Fruit fly (Drosophila melanogaster): ENCODE data around the gene Shmt.
A peak's percentile ranks its signal among the peaks of the same experiment; 100 is the strongest.

Gene Shmt

dm6 chrX:5902701-5903100 lies 13.9 kb downstream of the Shmt start:
- no peak for TF ChIP-seq CG4496 (GFP tag; IDR thresholded peaks at IDR 0.05)

DNA sequence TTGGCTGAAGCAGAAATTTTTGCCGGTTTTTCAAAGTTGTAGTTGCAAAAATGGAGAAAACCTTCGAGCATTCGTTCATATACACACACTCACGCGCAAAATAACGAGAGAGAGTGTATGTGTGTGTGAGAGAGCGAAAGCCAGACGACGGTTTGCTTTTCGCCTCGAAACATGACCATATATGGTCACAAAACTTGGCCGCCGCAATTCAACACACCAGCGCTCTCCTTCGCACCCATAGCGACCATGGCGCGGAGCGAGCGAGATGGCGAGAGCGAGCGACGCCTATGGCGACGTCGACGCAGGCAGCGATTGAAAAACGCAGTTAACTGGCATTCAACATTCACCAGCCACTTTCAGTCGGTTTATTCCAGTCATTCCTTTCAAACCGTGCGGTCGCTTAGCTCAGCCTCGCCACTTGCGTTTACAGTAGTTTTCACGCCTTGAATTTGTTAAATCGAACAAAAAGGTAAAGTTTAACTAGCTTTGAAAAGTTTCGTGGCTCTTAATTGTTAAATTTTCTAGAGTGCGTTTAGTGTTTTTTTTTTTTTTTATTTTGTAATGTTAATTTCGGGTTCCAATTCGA lies 14.9 kb downstream of the Shmt start:
- TF ChIP-seq EcR (GFP tag; optimal IDR thresholded peaks at IDR 0.05) (peak; percentile 77), Ets98B (GFP tag; IDR thresholded peaks at IDR 0.05) (peak; percentile 42; the same call in 1 of the 2 replicates), CG14655 (GFP tag; optimal IDR thresholded peaks at IDR 0.05) (peak; percentile 13), CG4496 (GFP tag; IDR thresholded peaks at IDR 0.05) (peak; percentile 71; the same call in 2 of the 3 replicates), CG10348 (GFP tag; IDR thresholded peaks at IDR 0.05) (no peak), gl (tag; optimal IDR thresholded peaks at IDR 0.05) (no peak), CG15710 (tag; optimal IDR thresholded peaks at IDR 0.05) (no peak), Pif1A (GFP tag; optimal IDR thresholded peaks at IDR 0.05) (peak; percentile 30), CG32121 (GFP tag; IDR thresholded peaks at IDR 0.05) (peak; percentile 22; the same call in 1 of the 2 replicates), CG34367 (tag; optimal IDR thresholded peaks at IDR 0.05) (no peak), CG8159 (tag; optimal IDR thresholded peaks at IDR 0.05) (peak; percentile 4), Pif1B (GFP tag; optimal IDR thresholded peaks at IDR 0.05) (peak; percentile 48), Snoo (tag; optimal IDR thresholded peaks at IDR 0.05) (peak; percentile 46), CG13204 (GFP tag; optimal IDR thresholded peaks at IDR 0.05) (peak; percentile 51), fd96Ca (GFP tag; IDR thresholded peaks at IDR 0.05) (peak; percentile 59; the same call in 2 of the 3 replicates), CG17806 (tag; optimal IDR thresholded peaks at IDR 0.05) (no peak), rn (GFP tag; IDR thresholded peaks at IDR 0.05) (no peak), CG8301 (tag; optimal IDR thresholded peaks at IDR 0.05) (no peak), CG9948 (tag; optimal IDR thresholded peaks at IDR 0.05) (no peak), CG12605 (GFP tag; IDR thresholded peaks at IDR 0.05) (0 out of 2 replicates have a peak, but pooled peaks have one; percentile 8), D1 (tag; optimal IDR thresholded peaks at IDR 0.05) (no peak)

dm6 chrX:5900146-5901093 lies 16.2 kb downstream of the Shmt start, which contains the start of gene Act5C:
Gene Act5C (plus strand): TSS chrX:5900861.
- TF ChIP-seq rn (GFP tag; IDR thresholded peaks at IDR 0.05) (peak; percentile 95), CG4496 (GFP tag; IDR thresholded peaks at IDR 0.05) (peak; percentile 98), CG17806 (tag; optimal IDR thresholded peaks at IDR 0.05) (peak; percentile 98), Ets98B (GFP tag; IDR thresholded peaks at IDR 0.05) (peak; percentile 97), CG32121 (GFP tag; IDR thresholded peaks at IDR 0.05) (peak; percentile 95), CG8159 (tag; optimal IDR thresholded peaks at IDR 0.05) (peak; percentile 98), CG10348 (GFP tag; IDR thresholded peaks at IDR 0.05) (peak; percentile 67), CG34367 (tag; optimal IDR thresholded peaks at IDR 0.05) (peak; percentile 99), CG14655 (GFP tag; optimal IDR thresholded peaks at IDR 0.05) (peak; percentile 96), CG9948 (tag; optimal IDR thresholded peaks at IDR 0.05) (peak; percentile 97), Pif1B (GFP tag; optimal IDR thresholded peaks at IDR 0.05) (peak; percentile 97), gl (tag; optimal IDR thresholded peaks at IDR 0.05) (peak; percentile 97), CG12605 (GFP tag; IDR thresholded peaks at IDR 0.05) (peak; percentile 95), Snoo (tag; optimal IDR thresholded peaks at IDR 0.05) (peak; percentile 98), fd96Ca (GFP tag; IDR thresholded peaks at IDR 0.05) (peak; percentile 98), CG15710 (tag; optimal IDR thresholded peaks at IDR 0.05) (peak; percentile 98), CG13204 (GFP tag; optimal IDR thresholded peaks at IDR 0.05) (peak; percentile 91), D1 (tag; optimal IDR thresholded peaks at IDR 0.05) (peak; percentile 77), Pif1A (GFP tag; optimal IDR thresholded peaks at IDR 0.05) (peak; percentile 97), EcR (GFP tag; optimal IDR thresholded peaks at IDR 0.05) (peak; percentile 50), CG8301 (tag; optimal IDR thresholded peaks at IDR 0.05) (peak; percentile 96)

dm6 chrX:5899241-5900145 lies 17.1 kb downstream of the Shmt start:
- no peak for TF ChIP-seq Pif1B (GFP tag; optimal IDR thresholded peaks at IDR 0.05)
- TF ChIP-seq CG14655 (GFP tag; optimal IDR thresholded peaks at IDR 0.05), result peak; percentile 35
- TF ChIP-seq EcR (GFP tag; optimal IDR thresholded peaks at IDR 0.05), result peak; percentile 30
- TF ChIP-seq CG12605 (GFP tag; IDR thresholded peaks at IDR 0.05), result peak; percentile 30; the same call in 1 of the 2 replicates
- TF ChIP-seq CG32121 (GFP tag; IDR thresholded peaks at IDR 0.05), result 0 out of 2 replicates have a peak, but pooled peaks have one; percentile 36
- TF ChIP-seq CG9948 (tag; optimal IDR thresholded peaks at IDR 0.05), result no peak
- TF ChIP-seq CG8301 (tag; optimal IDR thresholded peaks at IDR 0.05), result no peak
- no peak for TF ChIP-seq CG34367 (tag; optimal IDR thresholded peaks at IDR 0.05)
- peak; percentile 74 for TF ChIP-seq CG4496 (GFP tag; IDR thresholded peaks at IDR 0.05)
- TF ChIP-seq CG10348 (GFP tag; IDR thresholded peaks at IDR 0.05), result no peak
- no peak for TF ChIP-seq CG8159 (tag; optimal IDR thresholded peaks at IDR 0.05)
- no peak for TF ChIP-seq Pif1A (GFP tag; optimal IDR thresholded peaks at IDR 0.05)
- peak; percentile 29 for TF ChIP-seq CG15710 (tag; optimal IDR thresholded peaks at IDR 0.05)
- peak; percentile 30 for TF ChIP-seq gl (tag; optimal IDR thresholded peaks at IDR 0.05)
- no peak for TF ChIP-seq rn (GFP tag; IDR thresholded peaks at IDR 0.05)
- TF ChIP-seq D1 (tag; optimal IDR thresholded peaks at IDR 0.05), result no peak
- no peak for TF ChIP-seq CG17806 (tag; optimal IDR thresholded peaks at IDR 0.05)
- TF ChIP-seq Ets98B (GFP tag; IDR thresholded peaks at IDR 0.05), result peak; percentile 44
- TF ChIP-seq CG13204 (GFP tag; optimal IDR thresholded peaks at IDR 0.05), result peak; percentile 81
- TF ChIP-seq Snoo (tag; optimal IDR thresholded peaks at IDR 0.05), result peak; percentile 40
- TF ChIP-seq fd96Ca (GFP tag; IDR thresholded peaks at IDR 0.05), result peak; percentile 58; the same call in 1 of the 3 replicates

All from whole organism, pupa.